Fruit fly (Drosophila melanogaster): ENCODE results near the gene schuy.
A peak's percentile ranks its signal among the peaks of the same experiment; 100 is the strongest.

Gene schuy

DNA sequence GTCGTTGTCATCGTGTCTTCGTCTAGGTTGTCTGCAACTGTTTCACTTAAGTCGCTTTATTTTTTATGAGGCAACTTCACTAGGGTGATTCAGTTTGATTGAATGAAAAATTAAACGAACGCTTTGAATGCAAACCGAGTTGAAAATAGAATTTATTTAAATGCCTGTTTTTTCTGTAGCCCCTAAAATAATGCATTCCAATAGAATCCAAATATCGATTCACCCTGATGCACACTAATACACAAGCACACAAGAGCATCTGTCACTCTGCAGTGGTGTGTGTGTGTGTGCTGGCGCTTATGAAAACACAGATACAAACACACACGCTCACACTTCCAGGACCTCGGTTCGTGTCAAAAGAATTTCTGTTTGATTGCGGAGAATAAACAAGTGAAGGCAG lies 24.1 kb upstream of the schuy start:
- TF ChIP-seq CG3163 (GFP tag; optimal IDR thresholded peaks at IDR 0.05) (no peak), Aef1 (GFP tag; IDR thresholded peaks at IDR 0.05) (no peak), CG3847 (GFP tag; IDR thresholded peaks at IDR 0.05) (no peak), MBD-R2 (GFP tag; IDR thresholded peaks at IDR 0.05) (no peak), CG12236 (GFP tag; optimal IDR thresholded peaks at IDR 0.05) (no peak), sim (GFP tag; IDR thresholded peaks at IDR 0.05) (no peak), seq (GFP tag; IDR thresholded peaks at IDR 0.05) (no peak), usp (GFP tag; optimal IDR thresholded peaks at IDR 0.05) (no peak), jing (GFP tag; optimal IDR thresholded peaks at IDR 0.05) (no peak), gem (tag; optimal IDR thresholded peaks at IDR 0.05) (peak; percentile 40), row (GFP tag; IDR thresholded peaks at IDR 0.05) (peak; percentile 50), eyg (GFP tag; optimal IDR thresholded peaks at IDR 0.05) (no peak), Awh (GFP tag; IDR thresholded peaks at IDR 0.05) (no peak), Abd-B (GFP tag; optimal IDR thresholded peaks at IDR 0.05) (no peak), CG1792 (GFP tag; optimal IDR thresholded peaks at IDR 0.05) (no peak), CG7556 (GFP tag; optimal IDR thresholded peaks at IDR 0.05) (peak; percentile 53), HLH4C (GFP tag; IDR thresholded peaks at IDR 0.05; ENCODE audit: partially characterized antibody) (no peak), CG4282 (GFP tag; optimal IDR thresholded peaks at IDR 0.05) (no peak), CG14050 (GFP tag; IDR thresholded peaks at IDR 0.05) (no peak; the same call in 2 of the 3 replicates), gt (GFP tag; IDR thresholded peaks at IDR 0.05) (no peak), pan (optimal IDR thresholded peaks at IDR 0.05) (no peak), pan (GFP tag; optimal IDR thresholded peaks at IDR 0.05 in 1 of 2, IDR thresholded peaks at IDR 0.05 in 1 of 2) (no peak), CG4424 (GFP tag; optimal IDR thresholded peaks at IDR 0.05) (no peak), z (GFP tag; IDR thresholded peaks at IDR 0.05) (no peak), Sin3A (optimal IDR thresholded peaks at IDR 0.05) (no peak), Camta (GFP tag; optimal IDR thresholded peaks at IDR 0.05) (no peak), CG11456 (GFP tag; IDR thresholded peaks at IDR 0.05) (no peak), Sry-β (GFP tag; optimal IDR thresholded peaks at IDR 0.05) (no peak), ssp (GFP tag; IDR thresholded peaks at IDR 0.05) (no peak), CTCF (GFP tag; optimal IDR thresholded peaks at IDR 0.05) (no peak), CG17186 (GFP tag; optimal IDR thresholded peaks at IDR 0.05) (no peak), CG8944 (GFP tag; optimal IDR thresholded peaks at IDR 0.05) (no peak), hth (optimal IDR thresholded peaks at IDR 0.05) (no peak), Bdp1 (GFP tag; optimal IDR thresholded peaks at IDR 0.05) (no peak), klu (GFP tag; IDR thresholded peaks at IDR 0.05) (no peak), Vsx1 (GFP tag; optimal IDR thresholded peaks at IDR 0.05) (no peak), Stat92E (GFP tag; optimal IDR thresholded peaks at IDR 0.05) (no peak), Hand (GFP tag; optimal IDR thresholded peaks at IDR 0.05) (peak; percentile 75), Fer3 (tag; optimal IDR thresholded peaks at IDR 0.05) (no peak), Dad (GFP tag; optimal IDR thresholded peaks at IDR 0.05) (no peak), fd3F (GFP tag; optimal IDR thresholded peaks at IDR 0.05) (no peak), CG34376 (GFP tag; optimal IDR thresholded peaks at IDR 0.05) (peak; percentile 28), BEAF-32 (GFP tag; optimal IDR thresholded peaks at IDR 0.05) (no peak), Tbp (GFP tag; optimal IDR thresholded peaks at IDR 0.05) (no peak), zfh2 (GFP tag; optimal IDR thresholded peaks at IDR 0.05) (no peak), Meics (GFP tag; optimal IDR thresholded peaks at IDR 0.05) (peak; percentile 36), dpn (GFP tag; optimal IDR thresholded peaks at IDR 0.05) (peak in 1 of 2 experiments; percentile 2), CG11723 (GFP tag; optimal IDR thresholded peaks at IDR 0.05) (no peak), sqz (GFP tag; optimal IDR thresholded peaks at IDR 0.05) (no peak), CG31224 (GFP tag; IDR thresholded peaks at IDR 0.05) (no peak), wor (GFP tag; IDR thresholded peaks at IDR 0.05) (no peak), CG13123 (GFP tag; optimal IDR thresholded peaks at IDR 0.05) (no peak), odd (GFP tag; optimal IDR thresholded peaks at IDR 0.05) (peak; percentile 5), CG18599 (GFP tag; optimal IDR thresholded peaks at IDR 0.05) (peak; percentile 73)

Data from whole organism, embryonic.